Worm (Caenorhabditis elegans): ENCODE results near the gene C03A3.1.

DNA sequence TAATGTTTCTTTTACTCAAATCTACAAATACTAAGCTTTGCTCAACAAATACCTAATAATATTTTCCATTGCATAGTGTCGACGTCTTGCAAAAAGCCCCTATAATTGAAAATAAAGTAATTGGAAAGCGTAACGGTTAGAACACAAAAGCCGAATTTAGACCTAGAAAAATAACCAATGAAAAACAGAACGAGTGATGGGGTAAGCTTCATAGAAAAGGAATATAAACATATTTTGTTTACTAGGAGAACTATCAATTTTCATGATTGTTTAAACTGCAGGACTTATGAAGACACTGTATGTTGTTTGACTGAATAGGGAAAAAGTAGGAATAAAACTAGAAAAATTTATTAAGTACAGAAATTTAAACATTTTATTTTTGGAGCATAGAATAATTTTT is 29.1 kb downstream of the C03A3.1 start, which contains the start of gene F38B2.3:
- no peak for TF ChIP-seq lin-39 (tag; optimal IDR thresholded peaks at IDR 0.05)
- TF ChIP-seq zag-1 (tag; optimal IDR thresholded peaks at IDR 0.05) = no peak
- no peak for TF ChIP-seq Y55F3AM.14 (GFP tag; optimal IDR thresholded peaks at IDR 0.05)
- TF ChIP-seq nhr-12 (tag; optimal IDR thresholded peaks at IDR 0.05) = no peak
- no peak for TF ChIP-seq mab-5 (tag; optimal IDR thresholded peaks at IDR 0.05)
- TF ChIP-seq ama-1 (optimal IDR thresholded peaks at IDR 0.05) = no peak
- no peak for TF ChIP-seq skn-1 (tag; optimal IDR thresholded peaks at IDR 0.05)
- TF ChIP-seq dmd-4 (tag; optimal IDR thresholded peaks at IDR 0.05) = no peak
- TF ChIP-seq egl-27 (tag; optimal IDR thresholded peaks at IDR 0.05) = no peak
- TF ChIP-seq ztf-1 (GFP tag; conservative IDR thresholded peaks at IDR 0.05) = no peak
- no peak for TF ChIP-seq nhr-10 (tag; optimal IDR thresholded peaks at IDR 0.05)
